Fruit fly (Drosophila melanogaster): ENCODE measurements around the gene CG9213.

DNA sequence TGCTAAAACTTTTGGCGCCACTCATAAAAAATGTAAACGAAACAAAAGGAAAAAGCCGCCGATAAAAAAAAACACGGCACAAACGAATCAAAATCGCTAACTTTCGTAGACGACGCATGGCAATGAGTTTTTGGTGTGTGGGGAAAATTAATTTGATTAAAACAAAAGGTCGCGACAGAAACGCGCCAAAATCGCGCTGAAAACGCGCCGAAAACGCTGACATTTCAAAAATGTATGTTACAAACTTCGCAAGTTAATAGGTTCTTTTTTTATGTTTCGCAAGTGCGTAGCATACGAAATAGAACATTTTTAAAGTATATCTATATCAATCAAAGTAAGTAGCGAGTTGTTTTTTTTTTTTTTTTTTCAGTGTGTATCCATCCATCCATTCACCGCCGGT lies 41.7 kb upstream of the CG9213 start:
- TF ChIP-seq psq (optimal IDR thresholded peaks at IDR 0.05) (no peak), Sin3A (optimal IDR thresholded peaks at IDR 0.05) (no peak)
